Worm (Caenorhabditis elegans): ENCODE data around the gene E04F6.6.

The E04F6.6 gene

ce11 chrII:7199308-7199707 lies at the start of gene E04F6.6:
TSS of gene E04F6.6 (minus strand) at chrII:7199565.
- TF ChIP-seq klf-2 (GFP tag; conservative IDR thresholded peaks at IDR 0.05): no peak
- no peak for TF ChIP-seq ztf-29 (GFP tag; IDR thresholded peaks at IDR 0.05)
- no peak for TF ChIP-seq flt-1 (GFP tag; IDR thresholded peaks at IDR 0.05)
- no peak for TF ChIP-seq tab-1 (GFP tag; IDR thresholded peaks at IDR 0.05)
- TF ChIP-seq ztf-23 (GFP tag; IDR thresholded peaks at IDR 0.05): no peak
- no peak for TF ChIP-seq med-1 (GFP tag; optimal IDR thresholded peaks at IDR 0.05; ENCODE audit: insufficient read depth)
- no peak for TF ChIP-seq ref-1 (GFP tag; conservative IDR thresholded peaks at IDR 0.05)
- no peak for TF ChIP-seq cog-1 (tag; optimal IDR thresholded peaks at IDR 0.05)
- TF ChIP-seq T22C8.4 (GFP tag; IDR thresholded peaks at IDR 0.05): no peak

- TF ChIP-seq tab-1 (GFP tag; IDR thresholded peaks at IDR 0.05): no peak
- TF ChIP-seq klf-2 (GFP tag; conservative IDR thresholded peaks at IDR 0.05): no peak
- no peak for TF ChIP-seq cog-1 (tag; optimal IDR thresholded peaks at IDR 0.05)
- TF ChIP-seq med-1 (GFP tag; optimal IDR thresholded peaks at IDR 0.05; ENCODE audit: insufficient read depth): no peak
- no peak for TF ChIP-seq ref-1 (GFP tag; conservative IDR thresholded peaks at IDR 0.05)
- no peak for TF ChIP-seq ztf-23 (GFP tag; IDR thresholded peaks at IDR 0.05)
- TF ChIP-seq flt-1 (GFP tag; IDR thresholded peaks at IDR 0.05): no peak
- no peak for TF ChIP-seq T22C8.4 (GFP tag; IDR thresholded peaks at IDR 0.05)
- no peak for TF ChIP-seq ztf-29 (GFP tag; IDR thresholded peaks at IDR 0.05)
Observed at ce11 chrII:7245576-7245975, 46.2 kb upstream of the E04F6.6 start, which contains the start of gene skpo-3. TSS of gene skpo-3 (plus strand) at chrII:7245876.

- no peak for TF ChIP-seq ztf-29 (GFP tag; IDR thresholded peaks at IDR 0.05)
- TF ChIP-seq med-1 (GFP tag; optimal IDR thresholded peaks at IDR 0.05; ENCODE audit: insufficient read depth): no peak
- no peak for TF ChIP-seq T22C8.4 (GFP tag; IDR thresholded peaks at IDR 0.05)
- no peak for TF ChIP-seq ztf-23 (GFP tag; IDR thresholded peaks at IDR 0.05)
- no peak for TF ChIP-seq klf-2 (GFP tag; conservative IDR thresholded peaks at IDR 0.05)
- TF ChIP-seq ref-1 (GFP tag; conservative IDR thresholded peaks at IDR 0.05): no peak
- TF ChIP-seq cog-1 (tag; optimal IDR thresholded peaks at IDR 0.05): no peak
- TF ChIP-seq tab-1 (GFP tag; IDR thresholded peaks at IDR 0.05): no peak
- no peak for TF ChIP-seq flt-1 (GFP tag; IDR thresholded peaks at IDR 0.05)
Observed at ce11 chrII:7242754-7243153, 43.4 kb upstream of the E04F6.6 start.

- TF ChIP-seq ref-1 (GFP tag; conservative IDR thresholded peaks at IDR 0.05) (no peak), tab-1 (GFP tag; IDR thresholded peaks at IDR 0.05) (no peak), flt-1 (GFP tag; IDR thresholded peaks at IDR 0.05) (no peak), T22C8.4 (GFP tag; IDR thresholded peaks at IDR 0.05) (no peak), ztf-23 (GFP tag; IDR thresholded peaks at IDR 0.05) (no peak), med-1 (GFP tag; optimal IDR thresholded peaks at IDR 0.05; ENCODE audit: insufficient read depth) (no peak), klf-2 (GFP tag; conservative IDR thresholded peaks at IDR 0.05) (no peak), cog-1 (tag; optimal IDR thresholded peaks at IDR 0.05) (no peak), ztf-29 (GFP tag; IDR thresholded peaks at IDR 0.05) (no peak)
Observed at ce11 chrII:7239705-7240104, 40.3 kb upstream of the E04F6.6 start.

ce11 chrII:7238791-7239190 lies 39.4 kb upstream of the E04F6.6 start:
- TF ChIP-seq ref-1 (GFP tag; conservative IDR thresholded peaks at IDR 0.05): no peak
- TF ChIP-seq med-1 (GFP tag; optimal IDR thresholded peaks at IDR 0.05; ENCODE audit: insufficient read depth): no peak
- no peak for TF ChIP-seq tab-1 (GFP tag; IDR thresholded peaks at IDR 0.05)
- TF ChIP-seq cog-1 (tag; optimal IDR thresholded peaks at IDR 0.05): no peak
- TF ChIP-seq klf-2 (GFP tag; conservative IDR thresholded peaks at IDR 0.05): no peak
- TF ChIP-seq ztf-23 (GFP tag; IDR thresholded peaks at IDR 0.05): no peak
- no peak for TF ChIP-seq flt-1 (GFP tag; IDR thresholded peaks at IDR 0.05)
- TF ChIP-seq T22C8.4 (GFP tag; IDR thresholded peaks at IDR 0.05): no peak
- TF ChIP-seq ztf-29 (GFP tag; IDR thresholded peaks at IDR 0.05): no peak

- TF ChIP-seq klf-2 (GFP tag; conservative IDR thresholded peaks at IDR 0.05) (no peak), T22C8.4 (GFP tag; IDR thresholded peaks at IDR 0.05) (no peak), cog-1 (tag; optimal IDR thresholded peaks at IDR 0.05) (no peak), ztf-29 (GFP tag; IDR thresholded peaks at IDR 0.05) (no peak), flt-1 (GFP tag; IDR thresholded peaks at IDR 0.05) (no peak), ztf-23 (GFP tag; IDR thresholded peaks at IDR 0.05) (no peak), med-1 (GFP tag; optimal IDR thresholded peaks at IDR 0.05; ENCODE audit: insufficient read depth) (no peak), tab-1 (GFP tag; IDR thresholded peaks at IDR 0.05) (no peak), ref-1 (GFP tag; conservative IDR thresholded peaks at IDR 0.05) (no peak)
Observed at ce11 chrII:7238248-7238647, 38.9 kb upstream of the E04F6.6 start, which contains the start of gene aqp-1. TSS of gene aqp-1 (minus strand) at chrII:7238349.

- TF ChIP-seq ref-1 (GFP tag; conservative IDR thresholded peaks at IDR 0.05) (no peak), med-1 (GFP tag; optimal IDR thresholded peaks at IDR 0.05; ENCODE audit: insufficient read depth) (no peak)
Observed at ce11 chrII:7236937-7237336, 37.6 kb upstream of the E04F6.6 start.

ce11 chrII:7233274-7233673 lies 33.9 kb upstream of the E04F6.6 start:
- TF ChIP-seq ztf-23 (GFP tag; IDR thresholded peaks at IDR 0.05) (no peak), med-1 (GFP tag; optimal IDR thresholded peaks at IDR 0.05; ENCODE audit: insufficient read depth) (no peak), tab-1 (GFP tag; IDR thresholded peaks at IDR 0.05) (no peak), ztf-29 (GFP tag; IDR thresholded peaks at IDR 0.05) (no peak)

- TF ChIP-seq flt-1 (GFP tag; IDR thresholded peaks at IDR 0.05): no peak
- no peak for TF ChIP-seq cog-1 (tag; optimal IDR thresholded peaks at IDR 0.05)
- no peak for TF ChIP-seq ztf-23 (GFP tag; IDR thresholded peaks at IDR 0.05)
- no peak for TF ChIP-seq tab-1 (GFP tag; IDR thresholded peaks at IDR 0.05)
- no peak for TF ChIP-seq med-1 (GFP tag; optimal IDR thresholded peaks at IDR 0.05; ENCODE audit: insufficient read depth)
- TF ChIP-seq ztf-29 (GFP tag; IDR thresholded peaks at IDR 0.05): no peak
- TF ChIP-seq ref-1 (GFP tag; conservative IDR thresholded peaks at IDR 0.05): no peak
- TF ChIP-seq klf-2 (GFP tag; conservative IDR thresholded peaks at IDR 0.05): no peak
Observed at ce11 chrII:7232517-7232916, 33.2 kb upstream of the E04F6.6 start, which contains the start of gene ctsa-3.1. TSS of gene ctsa-3.1 (plus strand) at chrII:7232853.

ce11 chrII:7231951-7232350 lies 32.6 kb upstream of the E04F6.6 start:
- TF ChIP-seq T22C8.4 (GFP tag; IDR thresholded peaks at IDR 0.05): no peak
- no peak for TF ChIP-seq ztf-29 (GFP tag; IDR thresholded peaks at IDR 0.05)
- no peak for TF ChIP-seq med-1 (GFP tag; optimal IDR thresholded peaks at IDR 0.05; ENCODE audit: insufficient read depth)
- TF ChIP-seq tab-1 (GFP tag; IDR thresholded peaks at IDR 0.05): no peak
- TF ChIP-seq klf-2 (GFP tag; conservative IDR thresholded peaks at IDR 0.05): no peak
- TF ChIP-seq ztf-23 (GFP tag; IDR thresholded peaks at IDR 0.05): no peak
- no peak for TF ChIP-seq ref-1 (GFP tag; conservative IDR thresholded peaks at IDR 0.05)
- TF ChIP-seq cog-1 (tag; optimal IDR thresholded peaks at IDR 0.05): no peak
- TF ChIP-seq flt-1 (GFP tag; IDR thresholded peaks at IDR 0.05): no peak

All from whole organism, midembryonic.